Worm (Caenorhabditis elegans) whole organism, L3 larva: Measurements from ENCODE around the gene F47F2.1.

Experiments used
- elt-2 ChIP-seq: sonication (generic microtip); optimal IDR thresholded peaks from 2 replicates; lab custom pipeline; 2016; ENCODE audit warnings: missing genetic modification reagents, mild to moderate bottlenecking, missing genetic modification characterization, missing compliant biosample characterization
- elt-3 ChIP-seq, 3 experiments: fragments of 150-350 bp in 1 of 3; sonication (generic microtip) in 2 of 3; optimal IDR thresholded peaks; 2 replicates in 2 of 3; 4 replicates in 1 of 3; lab custom pipeline; 2014 to 2017; ENCODE audit warnings: missing biosample characterization in 3 of 3, missing genetic modification characterization in 3 of 3
- nhr-11 ChIP-seq: fragments of 150-350 bp; optimal IDR thresholded peaks from 2 replicates; lab custom pipeline; 2014; ENCODE audit warnings: missing biosample characterization, missing genetic modification characterization
- unc-39 ChIP-seq: sonication (generic microtip); optimal IDR thresholded peaks from 4 replicates; lab custom pipeline; 2017; ENCODE audit warnings: missing biosample characterization, missing genetic modification characterization
- unc-62 ChIP-seq: fragments of 150-350 bp; sonication (generic microtip); optimal IDR thresholded peaks from 4 replicates; lab custom pipeline; 2014; ENCODE audit warnings: missing biosample characterization, missing genetic modification reagents, missing genetic modification characterization
- ztf-11 ChIP-seq: fragments of 150-350 bp; optimal IDR thresholded peaks from 2 replicates; lab custom pipeline; 2014; ENCODE audit warnings: missing biosample characterization, missing genetic modification characterization

DNA sequence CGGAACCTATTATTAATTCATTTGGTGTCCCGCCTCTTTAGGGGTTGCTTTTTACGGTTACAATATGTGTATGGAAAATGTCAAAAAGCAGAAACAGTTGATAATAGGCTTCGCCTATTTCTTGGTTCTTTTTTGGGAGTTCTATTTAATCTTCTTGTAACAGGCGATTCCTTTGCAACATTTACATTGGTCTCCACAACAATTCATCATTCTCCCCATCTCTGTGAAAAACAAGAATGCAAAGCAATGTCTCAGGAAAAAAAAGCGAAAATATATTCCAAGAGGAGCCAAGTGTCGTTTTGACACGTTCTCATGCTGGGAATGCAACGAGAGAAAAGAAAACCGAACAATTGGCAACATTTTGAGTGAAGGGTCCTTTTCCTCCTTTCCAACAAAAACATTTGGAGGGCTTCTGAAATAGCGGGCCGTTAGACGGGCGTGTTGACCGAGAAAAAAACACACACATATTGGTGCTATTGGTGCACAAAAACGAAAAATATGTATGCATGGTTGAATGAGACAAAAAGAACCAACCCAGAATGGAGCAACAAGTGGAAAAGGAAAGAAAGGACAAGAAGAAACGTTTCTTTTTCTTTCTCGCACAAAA, 49.6 kb upstream of the F47F2.1 start:
- TF ChIP-seq unc-39 (tag; lab: Kevin White, UChicago) (no peak), elt-2 (tag; lab: Kevin White, UChicago) (no peak), ztf-11 (tag; lab: Kevin White, UChicago) (no peak), unc-62 (GFP tag; lab: Kevin White, UChicago) (no peak), nhr-11 (tag; lab: Kevin White, UChicago) (no peak), elt-3 (tag; optimal IDR thresholded peaks at IDR 0.05; lab: Kevin White, UChicago) (no peak)
